Worm (Caenorhabditis elegans) whole organism, early embryonic: Measurements from ENCODE around the gene srg-6.

ENCODE experiments used
- B0310.2 ChIP-seq: sonication (generic microtip); optimal IDR thresholded peaks from 2 replicates; lab custom pipeline; 2016; ENCODE audit warnings: mild to moderate bottlenecking, missing genetic modification characterization, missing compliant biosample characterization
- F13C5.2 ChIP-seq: sonication (generic microtip); optimal IDR thresholded peaks from 2 replicates; lab custom pipeline; 2017; ENCODE audit warnings: mild to moderate bottlenecking, missing genetic modification characterization, inconsistent platforms, missing compliant biosample characterization
- aly-1 ChIP-seq: sonication (generic microtip); optimal IDR thresholded peaks from 2 replicates; lab custom pipeline; 2016; ENCODE audit warnings: missing genetic modification characterization, missing compliant biosample characterization
- ama-1 ChIP-seq: fragments of 150-350 bp; optimal IDR thresholded peaks from 2 replicates; lab custom pipeline; 2014
- ceh-13 ChIP-seq: fragments of 200-800 bp; sonication (Bioruptor generic); optimal IDR thresholded peaks from 2 replicates; lab custom pipeline; 2018; ENCODE audit warnings: mild to moderate bottlenecking, missing genetic modification characterization, missing compliant biosample characterization
- ceh-36 ChIP-seq: sonication (generic microtip); optimal IDR thresholded peaks from 2 replicates; lab custom pipeline; 2016; ENCODE audit warnings: missing genetic modification characterization, inconsistent platforms, missing compliant biosample characterization
- ets-7 ChIP-seq: sonication (generic microtip); optimal IDR thresholded peaks from 2 replicates; lab custom pipeline; 2016; ENCODE audit warnings: missing genotype, missing genetic modification characterization, missing compliant biosample characterization
- flt-1 ChIP-seq: fragments of 200-800 bp; sonication (Bioruptor generic); IDR thresholded peaks from 2 replicates; pipeline ENCODE4 v1.3.6; 2022; ENCODE audit warnings: missing genetic modification characterization, missing compliant biosample characterization
- hmbx-1 ChIP-seq: sonication (generic microtip); optimal IDR thresholded peaks from 2 replicates; lab custom pipeline; 2016; ENCODE audit warnings: mild to moderate bottlenecking, missing genetic modification characterization, missing compliant biosample characterization
- hmg-4 ChIP-seq: fragments of 200-800 bp; sonication (Bioruptor generic); optimal IDR thresholded peaks from 2 replicates; lab custom pipeline; 2018; ENCODE audit warnings: mild to moderate bottlenecking, missing genetic modification characterization, missing compliant biosample characterization
- hnd-1 ChIP-seq: sonication (generic microtip); optimal IDR thresholded peaks from 2 replicates; lab custom pipeline; 2016; ENCODE audit warnings: missing genetic modification characterization, missing compliant biosample characterization
- pes-1 ChIP-seq: fragments of 200-800 bp; sonication (Bioruptor generic); IDR thresholded peaks from 2 replicates; pipeline ENCODE4 v1.3.6; 2022; ENCODE audit warnings: missing genetic modification reagents, missing genetic modification characterization, missing compliant biosample characterization
- scrt-1 ChIP-seq: fragments of 200-800 bp; sonication (Bioruptor generic); IDR thresholded peaks from 2 replicates; pipeline ENCODE4 v1.3.6; 2022; ENCODE audit warnings: missing genetic modification characterization, missing compliant biosample characterization
- sea-1 ChIP-seq: fragments of 200-800 bp; sonication (Bioruptor generic); conservative IDR thresholded peaks from 2 replicates; pipeline ENCODE4 v1.3.6; 2022; ENCODE audit warnings: missing genetic modification characterization, missing compliant biosample characterization
- tbx-11 ChIP-seq: fragments of 200-800 bp; sonication (Bioruptor generic); IDR thresholded peaks from 2 replicates; pipeline ENCODE4 v1.3.6; 2022; ENCODE audit warnings: missing genetic modification characterization, missing compliant biosample characterization
- tbx-37 ChIP-seq: fragments of 200-800 bp; sonication (Bioruptor generic); conservative IDR thresholded peaks from 2 replicates; pipeline ENCODE4 v1.3.6; 2022; ENCODE audit warnings: missing genetic modification reagents, missing genetic modification characterization, missing compliant biosample characterization
- tra-4 ChIP-seq: sonication (generic microtip); optimal IDR thresholded peaks from 2 replicates; lab custom pipeline; 2017; ENCODE audit warnings: missing genetic modification characterization, missing compliant biosample characterization

srg-6 gene

ce11 chrIII:6254737-6255136, 11.1 kb downstream of the srg-6 start, which contains the start of gene srg-8:
TSS of gene srg-8 (minus strand) at chrIII:6254837.
- no peak for TF ChIP-seq sea-1 (GFP tag; lab: Robert Waterston, UW)
- TF ChIP-seq tbx-11 (GFP tag; lab: Robert Waterston, UW), result no peak
- TF ChIP-seq scrt-1 (GFP tag; lab: Robert Waterston, UW), result no peak
- TF ChIP-seq ceh-36, result no peak
- TF ChIP-seq tbx-37 (GFP tag; lab: Robert Waterston, UW), result no peak
- no peak for TF ChIP-seq hmg-4
- no peak for TF ChIP-seq tra-4 (tag; lab: Kevin White, UChicago)

DNA sequence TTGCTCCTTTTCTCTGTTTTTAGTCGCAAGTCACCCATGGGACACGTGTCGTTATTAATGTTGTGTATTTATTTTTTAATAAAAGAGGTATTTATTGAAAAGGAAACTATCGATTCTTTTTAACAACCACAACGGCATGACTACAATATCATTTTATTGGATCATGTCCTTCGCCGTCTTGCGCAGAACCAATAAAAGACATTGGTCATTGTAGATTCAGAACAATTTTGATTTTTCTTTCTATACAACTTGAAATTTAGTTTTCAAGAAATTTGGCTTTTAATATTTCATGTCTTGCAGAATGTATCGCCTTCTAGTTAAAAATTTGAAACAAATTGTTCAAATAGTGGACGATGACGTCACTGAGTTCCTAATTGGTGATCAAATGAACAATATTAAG, 14.3 kb downstream of the srg-6 start, which contains the start of gene amdh-1:
TSS of gene amdh-1 (plus strand) at position 301 of the 400 bp plus-strand sequence.
- no peak for TF ChIP-seq ceh-13 (GFP tag; lab: Kevin White, UChicago)
- TF ChIP-seq sea-1 (GFP tag; lab: Robert Waterston, UW), result no peak
- no peak for TF ChIP-seq B0310.2 (tag; lab: Kevin White, UChicago)
- no peak for TF ChIP-seq pes-1 (GFP tag; lab: Robert Waterston, UW)
- no peak for TF ChIP-seq ets-7 (tag; lab: Kevin White, UChicago)
- TF ChIP-seq tbx-11 (GFP tag; lab: Robert Waterston, UW), result no peak
- no peak for TF ChIP-seq hmg-4
- no peak for TF ChIP-seq ceh-36
- no peak for TF ChIP-seq aly-1 (tag; lab: Kevin White, UChicago)
- TF ChIP-seq tra-4 (tag; lab: Kevin White, UChicago), result no peak
- TF ChIP-seq tbx-37 (GFP tag; lab: Robert Waterston, UW), result no peak
- no peak for TF ChIP-seq hmbx-1 (tag; lab: Kevin White, UChicago)
- no peak for TF ChIP-seq flt-1 (GFP tag; lab: Robert Waterston, UW)
- TF ChIP-seq ama-1 (lab: Kevin White, UChicago), result no peak
- no peak for TF ChIP-seq F13C5.2
- TF ChIP-seq scrt-1 (GFP tag; lab: Robert Waterston, UW), result no peak
- TF ChIP-seq hnd-1, result no peak

- TF ChIP-seq scrt-1 (GFP tag; lab: Robert Waterston, UW) (no peak), tra-4 (tag; lab: Kevin White, UChicago) (no peak), ama-1 (lab: Kevin White, UChicago) (no peak), pes-1 (GFP tag; lab: Robert Waterston, UW) (no peak), ceh-13 (GFP tag; lab: Kevin White, UChicago) (no peak), hmg-4 (no peak), flt-1 (GFP tag; lab: Robert Waterston, UW) (no peak; the same call in 1 of the 2 replicates)
Measured at ce11 chrIII:6248064-6248687, 17.6 kb downstream of the srg-6 start, which contains the start of the genes gen-1 and stt-3. TSS of gene gen-1 (minus strand) at chrIII:6248158. TSS of gene stt-3 (plus strand) at chrIII:6248637.

ce11 chrIII:6245728-6246127, 20.1 kb downstream of the srg-6 start, which contains the start of gene bcas-2:
TSS of gene bcas-2 (minus strand) at chrIII:6245828.
- TF ChIP-seq aly-1 (tag; lab: Kevin White, UChicago) (no peak), tra-4 (tag; lab: Kevin White, UChicago) (no peak), pes-1 (GFP tag; lab: Robert Waterston, UW) (no peak), hmbx-1 (tag; lab: Kevin White, UChicago) (no peak), hmg-4 (no peak), ama-1 (lab: Kevin White, UChicago) (no peak), B0310.2 (tag; lab: Kevin White, UChicago) (no peak), ets-7 (tag; lab: Kevin White, UChicago) (no peak), tbx-11 (GFP tag; lab: Robert Waterston, UW) (no peak), F13C5.2 (no peak), ceh-13 (GFP tag; lab: Kevin White, UChicago) (no peak), scrt-1 (GFP tag; lab: Robert Waterston, UW) (no peak), hnd-1 (no peak), sea-1 (GFP tag; lab: Robert Waterston, UW) (no peak), ceh-36 (no peak), tbx-37 (GFP tag; lab: Robert Waterston, UW) (no peak)

DNA sequence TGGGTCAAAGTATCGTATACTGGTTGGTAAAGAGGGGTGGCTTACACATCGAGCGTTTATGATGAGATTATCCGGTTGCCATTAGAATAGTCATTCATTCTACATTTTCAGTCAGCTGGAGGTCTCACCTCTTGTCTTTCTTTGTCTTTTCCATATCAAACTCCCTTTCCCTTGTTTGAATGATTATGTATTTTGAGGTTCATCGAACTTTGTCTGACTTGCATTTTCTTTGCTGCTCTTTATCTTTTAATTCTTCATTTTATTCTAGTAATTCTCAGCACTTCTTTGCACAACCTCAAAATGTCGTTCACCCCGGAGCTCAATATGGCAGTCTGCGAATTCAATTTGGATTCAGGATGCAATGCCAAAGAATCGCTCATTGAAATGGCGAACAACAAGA, 25.3 kb downstream of the srg-6 start, which contains the start of gene T12A2.3:
TSS of gene T12A2.3 (plus strand) at position 301 of the 400 bp plus-strand sequence.
- TF ChIP-seq ets-7 (tag; lab: Kevin White, UChicago), result no peak
- no peak for TF ChIP-seq ceh-36
- TF ChIP-seq ceh-13 (GFP tag; lab: Kevin White, UChicago), result no peak
- no peak for TF ChIP-seq tbx-37 (GFP tag; lab: Robert Waterston, UW)
- no peak for TF ChIP-seq hmbx-1 (tag; lab: Kevin White, UChicago)
- no peak for TF ChIP-seq F13C5.2
- no peak for TF ChIP-seq flt-1 (GFP tag; lab: Robert Waterston, UW)
- no peak for TF ChIP-seq hnd-1
- no peak for TF ChIP-seq aly-1 (tag; lab: Kevin White, UChicago)
- no peak for TF ChIP-seq B0310.2 (tag; lab: Kevin White, UChicago)
- no peak for TF ChIP-seq tbx-11 (GFP tag; lab: Robert Waterston, UW)

DNA sequence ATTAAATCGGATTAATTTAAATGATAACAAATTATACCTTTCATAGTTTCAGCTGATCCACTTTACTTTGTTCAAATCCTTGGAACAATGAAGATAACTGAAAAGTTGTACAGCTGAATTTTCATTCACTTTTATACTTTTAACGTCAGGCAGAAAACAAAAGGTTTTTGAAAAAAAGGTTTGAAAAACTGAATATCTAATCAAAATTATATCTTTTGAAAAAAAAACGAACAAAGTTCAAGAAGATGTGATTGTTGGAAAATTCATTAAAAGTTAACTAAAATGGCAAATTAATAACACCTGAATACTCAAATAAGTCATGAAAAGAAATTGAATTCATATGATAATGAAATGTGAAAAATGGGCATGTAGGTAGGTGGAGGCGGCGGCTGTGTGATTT, 29.2 kb downstream of the srg-6 start, which contains the start of gene T12A2.21:
TSS of gene T12A2.21 (minus strand) at position 101 of the 400 bp plus-strand sequence.
- TF ChIP-seq B0310.2 (tag; lab: Kevin White, UChicago) (no peak), sea-1 (GFP tag; lab: Robert Waterston, UW) (no peak), F13C5.2 (no peak), ceh-36 (no peak), hmbx-1 (tag; lab: Kevin White, UChicago) (no peak), tbx-37 (GFP tag; lab: Robert Waterston, UW) (no peak), tbx-11 (GFP tag; lab: Robert Waterston, UW) (no peak), tra-4 (tag; lab: Kevin White, UChicago) (no peak), pes-1 (GFP tag; lab: Robert Waterston, UW) (no peak), ceh-13 (GFP tag; lab: Kevin White, UChicago) (no peak), hnd-1 (no peak), aly-1 (tag; lab: Kevin White, UChicago) (no peak)

ce11 chrIII:6231880-6232279, 33.9 kb downstream of the srg-6 start:
- TF ChIP-seq hmg-4 (no peak), pes-1 (GFP tag; lab: Robert Waterston, UW) (no peak), hmbx-1 (tag; lab: Kevin White, UChicago) (no peak), B0310.2 (tag; lab: Kevin White, UChicago) (no peak)
